Fruit fly (Drosophila melanogaster): ENCODE results near the gene CG34263.

DNA sequence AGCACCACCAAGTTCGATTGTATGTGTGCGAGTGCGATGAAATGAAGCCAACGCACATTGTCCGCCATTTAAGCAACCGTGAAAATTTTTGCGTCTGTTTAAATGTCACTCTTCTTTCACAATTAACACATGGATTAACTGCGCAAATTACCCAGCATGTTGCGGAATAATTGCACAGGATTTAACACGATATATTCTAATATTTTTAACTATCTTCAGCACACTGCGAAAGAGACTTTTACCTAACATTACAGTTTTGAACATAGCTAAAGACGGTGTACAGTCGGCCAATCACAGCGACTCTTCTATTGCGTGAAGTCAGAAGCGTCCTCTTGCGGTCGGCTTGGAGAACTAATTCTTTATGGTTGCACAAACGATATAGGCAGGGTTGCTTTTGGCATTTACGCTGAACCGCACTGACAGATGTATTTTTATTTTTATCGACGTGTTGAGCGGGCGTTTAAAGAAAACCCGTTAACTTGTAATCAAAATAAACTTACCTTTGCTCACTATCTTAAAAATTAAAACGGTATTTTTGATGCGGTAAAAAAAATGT is 19.0 kb downstream of the CG34263 start:
- TF ChIP-seq pan (optimal IDR thresholded peaks at IDR 0.05) (no peak), lola (GFP tag; optimal IDR thresholded peaks at IDR 0.05) (no peak)

All from whole organism, wandering third instar larva.